Worm (Caenorhabditis elegans) whole organism, L3 larva: ENCODE data around the gene ZK673.11.

Experiments used
- aly-2 ChIP-seq: fragments of 150-350 bp; optimal IDR thresholded peaks from 2 replicates; lab custom pipeline; 2014; ENCODE audit warnings: missing biosample characterization, missing genetic modification characterization
- ama-1 ChIP-seq: fragments of 150-350 bp; optimal IDR thresholded peaks from 2 replicates; lab custom pipeline; 2018
- ceh-16 ChIP-seq: sonication (generic microtip); optimal IDR thresholded peaks from 2 replicates; lab custom pipeline; 2017; ENCODE audit warnings: missing biosample characterization, missing genetic modification characterization
- ceh-28 ChIP-seq: fragments of 150-350 bp; optimal IDR thresholded peaks from 2 replicates; lab custom pipeline; 2014; ENCODE audit warnings: missing biosample characterization, missing genetic modification reagents, missing genetic modification characterization
- ceh-82 ChIP-seq: fragments of 150-350 bp; optimal IDR thresholded peaks from 2 replicates; lab custom pipeline; 2014; ENCODE audit warnings: missing biosample characterization, missing genetic modification characterization
- ceh-9 ChIP-seq: sonication (generic microtip); optimal IDR thresholded peaks from 2 replicates; lab custom pipeline; 2018; ENCODE audit warnings: missing biosample characterization, missing genetic modification characterization
- daf-12 ChIP-seq: fragments of 150-350 bp; optimal IDR thresholded peaks from 2 replicates; lab custom pipeline; 2014; ENCODE audit warnings: missing biosample characterization, missing genetic modification reagents, missing genetic modification characterization
- egl-27 ChIP-seq: sonication (generic microtip); optimal IDR thresholded peaks from 4 replicates; lab custom pipeline; 2017; ENCODE audit warnings: missing biosample characterization, missing genetic modification reagents, missing genetic modification characterization
- elt-1 ChIP-seq: fragments of 150-350 bp; optimal IDR thresholded peaks from 2 replicates; lab custom pipeline; 2014; ENCODE audit warnings: missing biosample characterization, missing genetic modification characterization
- elt-2 ChIP-seq: sonication (generic microtip); optimal IDR thresholded peaks from 2 replicates; lab custom pipeline; 2016; ENCODE audit warnings: missing genetic modification reagents, mild to moderate bottlenecking, missing genetic modification characterization, missing compliant biosample characterization
- eor-1 ChIP-seq, 2 experiments: fragments of 150-350 bp; optimal IDR thresholded peaks; 2 replicates each; lab custom pipeline; 2014 to 2018; ENCODE audit warnings: missing biosample characterization in 2 of 2, missing genetic modification characterization in 2 of 2
- fkh-10 ChIP-seq: sonication (generic microtip); optimal IDR thresholded peaks from 2 replicates; lab custom pipeline; 2017; ENCODE audit warnings: missing biosample characterization, missing genetic modification reagents, missing genetic modification characterization
- fkh-2 ChIP-seq: fragments of 150-350 bp; optimal IDR thresholded peaks from 2 replicates; lab custom pipeline; 2014; ENCODE audit warnings: missing biosample characterization, missing genetic modification reagents, missing genetic modification characterization
- fos-1 ChIP-seq: fragments of 150-350 bp; optimal IDR thresholded peaks from 2 replicates; lab custom pipeline; 2014; ENCODE audit warnings: missing biosample characterization, missing genetic modification characterization
- hmg-11 ChIP-seq: sonication (generic microtip); optimal IDR thresholded peaks from 2 replicates; lab custom pipeline; 2016; ENCODE audit warnings: missing genetic modification characterization, missing compliant biosample characterization
- jun-1 ChIP-seq: fragments of 150-350 bp; optimal IDR thresholded peaks from 2 replicates; lab custom pipeline; 2014; ENCODE audit warnings: missing biosample characterization, missing genetic modification reagents, missing genetic modification characterization
- lin-39 ChIP-seq: fragments of 150-350 bp; optimal IDR thresholded peaks from 2 replicates; lab custom pipeline; 2018; ENCODE audit warnings: missing biosample characterization, missing genetic modification reagents, missing genetic modification characterization
- lsy-12 ChIP-seq: sonication (generic microtip); optimal IDR thresholded peaks from 2 replicates; lab custom pipeline; 2016; ENCODE audit warnings: mild to moderate bottlenecking, missing genetic modification characterization, missing compliant biosample characterization
- mdl-1 ChIP-seq: fragments of 150-350 bp; optimal IDR thresholded peaks from 2 replicates; lab custom pipeline; 2014; ENCODE audit warnings: missing biosample characterization, missing genetic modification characterization
- mml-1 ChIP-seq: fragments of 150-350 bp; sonication (generic microtip); optimal IDR thresholded peaks from 3 replicates; lab custom pipeline; 2014; ENCODE audit warnings: missing biosample characterization, missing genetic modification characterization
- nfya-1 ChIP-seq: sonication (generic microtip); optimal IDR thresholded peaks from 2 replicates; lab custom pipeline; 2017; ENCODE audit warnings: missing genetic modification characterization, mild to moderate bottlenecking, missing compliant biosample characterization, antibody characterized with exemption, moderate library complexity; ENCODE audit not compliant: insufficient read depth
- nhr-23 ChIP-seq: fragments of 150-350 bp; optimal IDR thresholded peaks from 2 replicates; lab custom pipeline; 2014; ENCODE audit warnings: missing biosample characterization, missing genetic modification reagents, missing genetic modification characterization
- nhr-25 ChIP-seq: sonication (generic microtip); optimal IDR thresholded peaks from 2 replicates; lab custom pipeline; 2017; ENCODE audit warnings: missing biosample characterization, missing genetic modification characterization
- nhr-43 ChIP-seq: sonication (generic microtip); optimal IDR thresholded peaks from 2 replicates; lab custom pipeline; 2016; ENCODE audit warnings: mild to moderate bottlenecking, missing genetic modification characterization, missing compliant biosample characterization; ENCODE audit not compliant: poor library complexity, severe bottlenecking
- nhr-67 ChIP-seq: fragments of 150-350 bp; optimal IDR thresholded peaks from 2 replicates; lab custom pipeline; 2014; ENCODE audit warnings: missing biosample characterization, missing genetic modification characterization
- nhr-76 ChIP-seq: fragments of 150-350 bp; sonication (generic microtip); optimal IDR thresholded peaks from 5 replicates; lab custom pipeline; 2014; ENCODE audit warnings: missing biosample characterization, missing genetic modification characterization
- nhr-77 ChIP-seq: fragments of 150-350 bp; optimal IDR thresholded peaks from 2 replicates; lab custom pipeline; 2014; ENCODE audit warnings: missing biosample characterization, missing genetic modification characterization
- pqm-1 ChIP-seq: fragments of 150-350 bp; optimal IDR thresholded peaks from 2 replicates; lab custom pipeline; 2017; ENCODE audit warnings: missing biosample characterization, missing genetic modification characterization, inconsistent platforms
- snpc-4 ChIP-seq: fragments of 150-350 bp; optimal IDR thresholded peaks from 2 replicates; lab custom pipeline; 2014; ENCODE audit warnings: missing biosample characterization, missing genetic modification characterization
- unc-39 ChIP-seq: sonication (generic microtip); optimal IDR thresholded peaks from 4 replicates; lab custom pipeline; 2017; ENCODE audit warnings: missing biosample characterization, missing genetic modification characterization
- unc-62 ChIP-seq: fragments of 150-350 bp; sonication (generic microtip); optimal IDR thresholded peaks from 4 replicates; lab custom pipeline; 2014; ENCODE audit warnings: missing biosample characterization, missing genetic modification reagents, missing genetic modification characterization
- ztf-11 ChIP-seq: fragments of 150-350 bp; optimal IDR thresholded peaks from 2 replicates; lab custom pipeline; 2014; ENCODE audit warnings: missing biosample characterization, missing genetic modification characterization

The ZK673.11 gene

DNA sequence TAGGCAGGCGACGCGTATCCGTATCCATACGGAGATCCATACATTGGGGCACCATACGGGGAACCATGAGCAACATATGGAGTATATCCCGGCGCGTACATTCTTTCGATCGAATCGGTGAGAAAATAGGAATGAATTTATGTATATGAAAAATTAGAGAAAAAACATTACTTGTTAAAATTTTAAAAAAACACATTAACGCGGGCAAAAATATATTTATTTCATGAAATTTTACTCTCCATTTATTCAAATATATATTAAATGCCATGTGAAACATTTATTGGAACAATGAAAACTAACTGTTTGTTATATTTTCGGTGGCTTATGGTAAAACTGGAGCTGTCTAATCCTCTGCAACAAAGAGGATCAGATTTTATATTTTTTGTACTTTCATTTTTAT lies 14.7 kb downstream of the ZK673.11 start, which contains the start of gene ZK666.2:
Gene ZK666.2 (minus strand): TSS at position 101 of the 400 bp plus-strand sequence.
- TF ChIP-seq ceh-9 (tag; lab: Kevin White, UChicago) (no peak), nhr-23 (tag; lab: Kevin White, UChicago) (no peak), mdl-1 (tag; lab: Kevin White, UChicago) (no peak), ceh-28 (tag; lab: Kevin White, UChicago) (no peak), mml-1 (tag; lab: Kevin White, UChicago) (no peak), nhr-76 (tag; lab: Kevin White, UChicago) (no peak), eor-1 (tag; optimal IDR thresholded peaks at IDR 0.05; lab: Kevin White, UChicago) (no peak)

DNA sequence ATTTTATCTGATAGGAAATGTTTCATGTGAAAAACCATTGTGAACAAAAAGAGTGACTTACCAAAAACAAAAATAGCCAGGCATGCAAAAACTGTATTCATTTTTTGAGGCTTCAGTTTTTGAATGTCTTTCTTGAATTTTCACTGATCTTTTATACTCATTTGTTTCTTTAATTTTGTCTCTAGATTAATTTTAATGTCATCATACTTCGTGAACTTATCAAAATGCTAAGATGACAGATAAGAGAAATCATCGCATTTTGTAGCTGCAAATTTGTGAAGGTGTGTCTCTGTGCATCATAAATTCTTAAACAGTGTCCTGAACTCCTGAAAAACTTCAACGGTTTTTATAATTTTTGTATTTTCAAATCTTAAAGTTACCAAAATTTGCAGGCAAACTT lies 19.0 kb downstream of the ZK673.11 start, which contains the start of gene clec-58:
Gene clec-58 (minus strand): TSS at position 101 of the 400 bp plus-strand sequence.
- TF ChIP-seq fos-1 (tag; lab: Kevin White, UChicago) (no peak), jun-1 (tag; lab: Kevin White, UChicago) (no peak), nhr-43 (no peak), nfya-1 (tag; lab: Kevin White, UChicago) (no peak), lsy-12 (tag; lab: Kevin White, UChicago) (no peak), hmg-11 (tag; lab: Kevin White, UChicago) (no peak), snpc-4 (tag; lab: Kevin White, UChicago) (no peak), nhr-67 (tag; lab: Kevin White, UChicago) (no peak), nhr-77 (tag; lab: Kevin White, UChicago) (no peak), elt-2 (no peak), nhr-25 (tag; lab: Kevin White, UChicago) (no peak), elt-1 (tag; lab: Kevin White, UChicago) (no peak)
- TF ChIP-seq, all 47 proteins: peak for 0

DNA sequence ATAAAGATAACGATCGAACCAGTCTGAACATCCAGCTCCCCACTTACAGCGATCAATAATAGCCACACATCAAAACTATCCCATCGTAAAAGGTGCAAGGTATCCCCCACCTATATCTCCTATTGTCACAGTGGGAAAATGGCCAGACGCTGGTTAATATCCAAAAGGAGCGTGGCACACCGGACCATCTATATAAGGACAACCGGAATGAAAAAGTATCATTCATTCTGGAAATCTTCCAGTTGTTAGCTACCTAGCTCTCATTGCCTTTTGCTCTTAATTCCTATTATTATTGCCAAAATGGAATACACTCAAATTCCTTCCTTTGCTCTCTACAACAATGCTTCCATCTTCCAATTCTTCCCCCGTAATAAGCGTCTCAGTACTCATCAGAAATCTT lies 19.9 kb downstream of the ZK673.11 start, which contains the start of gene ZK666.4:
Gene ZK666.4 (plus strand): TSS at position 301 of the 400 bp plus-strand sequence.
- TF ChIP-seq snpc-4 (tag; lab: Kevin White, UChicago) (no peak), nhr-25 (tag; lab: Kevin White, UChicago) (no peak), ama-1 (lab: Kevin White, UChicago) (no peak), aly-2 (tag; lab: Kevin White, UChicago) (no peak), fkh-2 (tag; lab: Kevin White, UChicago) (no peak)

DNA sequence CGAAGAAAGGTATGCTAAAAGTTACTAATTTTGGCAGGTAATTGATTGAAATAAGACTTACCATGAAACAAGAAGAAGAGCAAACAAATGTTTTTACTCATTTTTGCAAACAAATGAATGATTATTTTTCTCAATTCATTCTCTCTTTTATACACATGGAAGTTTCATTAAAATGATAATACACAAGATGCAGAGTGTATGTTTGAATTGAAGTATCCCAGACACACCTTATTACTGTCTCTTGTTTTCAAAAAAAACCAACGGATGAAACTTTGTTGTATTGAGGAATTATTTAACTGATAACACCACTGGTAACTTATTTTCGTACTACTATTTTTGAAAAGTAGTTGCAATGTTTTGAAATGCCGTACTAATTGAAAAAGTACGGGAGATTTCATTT lies 22.3 kb downstream of the ZK673.11 start, which contains the start of gene clec-59:
Gene clec-59 (minus strand): TSS at position 101 of the 400 bp plus-strand sequence.
- TF ChIP-seq nhr-77 (tag; lab: Kevin White, UChicago) (no peak), eor-1 (tag; optimal IDR thresholded peaks at IDR 0.05; lab: Kevin White, UChicago) (no peak)

DNA sequence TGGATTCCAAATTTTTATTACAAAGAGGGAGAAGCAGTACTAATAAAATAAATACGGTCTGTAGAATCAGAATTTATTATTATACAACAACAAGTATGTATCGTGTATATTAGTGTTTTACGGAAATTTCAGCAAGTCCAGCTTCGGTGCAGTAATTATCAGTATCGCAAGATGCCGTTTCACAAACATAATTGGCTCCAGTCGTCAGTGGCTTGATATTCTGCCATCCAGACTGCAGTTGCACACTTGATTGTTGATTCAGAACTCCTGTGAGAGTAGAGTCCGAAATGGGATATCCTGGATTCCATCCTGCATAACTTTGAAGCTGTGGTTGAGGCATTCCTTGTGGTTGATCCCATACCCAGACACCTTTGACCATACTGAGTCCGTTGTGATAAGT lies 23.0 kb downstream of the ZK673.11 start:
- TF ChIP-seq unc-62 (GFP tag; lab: Kevin White, UChicago) (no peak), nhr-77 (tag; lab: Kevin White, UChicago) (no peak), unc-39 (tag; lab: Kevin White, UChicago) (no peak), egl-27 (tag; lab: Kevin White, UChicago) (no peak), ceh-16 (no peak), ceh-82 (tag; lab: Kevin White, UChicago) (no peak), daf-12 (tag; lab: Kevin White, UChicago) (no peak), fkh-10 (no peak), aly-2 (tag; lab: Kevin White, UChicago) (no peak), eor-1 (tag; optimal IDR thresholded peaks at IDR 0.05; lab: Kevin White, UChicago) (no peak), ama-1 (lab: Kevin White, UChicago) (no peak), fos-1 (tag; lab: Kevin White, UChicago) (no peak)

DNA sequence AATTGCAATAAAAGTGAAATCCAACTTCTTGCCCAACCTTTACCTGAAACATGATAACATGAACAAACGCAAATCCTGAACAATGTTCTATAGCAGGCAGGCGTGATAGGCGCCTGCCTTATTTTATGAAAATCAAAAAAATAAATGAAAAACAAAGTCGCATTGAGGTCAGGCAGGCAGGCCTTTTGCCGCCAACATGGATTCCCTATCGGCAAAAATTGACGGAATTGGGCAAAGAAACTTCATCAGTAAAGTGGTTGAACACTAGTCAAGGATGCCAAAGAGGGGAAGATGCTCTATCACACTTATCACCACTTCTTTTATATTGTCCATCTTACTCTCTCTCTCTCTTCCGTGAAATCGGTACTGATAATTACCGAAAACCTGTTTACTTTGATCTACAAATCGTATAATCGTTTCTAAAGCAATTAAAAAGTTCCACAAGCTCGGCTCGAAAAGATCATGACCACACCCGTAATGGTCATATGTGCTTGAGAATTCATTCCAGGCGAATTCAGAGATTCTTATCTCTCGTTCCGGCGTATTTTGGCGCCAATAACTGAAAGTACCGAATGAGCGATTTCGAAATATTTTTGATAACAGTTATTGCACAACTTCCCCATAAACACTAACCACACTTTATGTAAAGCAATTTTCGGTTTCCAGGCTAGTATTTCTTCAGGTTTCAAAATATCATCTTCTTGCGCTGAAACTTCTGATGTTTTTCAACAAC lies 24.9 kb downstream of the ZK673.11 start, which contains the start of the genes clec-60 and ZK666.11:
Gene clec-60 (minus strand): TSS at position 51 of the 733 bp plus-strand sequence.
Gene ZK666.11 (plus strand): TSS at position 699 of the 733 bp plus-strand sequence.
- TF ChIP-seq nhr-25 (tag; lab: Kevin White, UChicago) (no peak), jun-1 (tag; lab: Kevin White, UChicago) (peak; percentile 7), elt-2 (peak; percentile 57), pqm-1 (tag; lab: Kevin White, UChicago) (peak; percentile 36), lin-39 (tag; lab: Kevin White, UChicago) (no peak), ztf-11 (no peak)
